Worm (Caenorhabditis elegans): Measurements from ENCODE around the gene fbxa-192.

ce11 chrV:17683290-17683689, 33.0 kb upstream of the fbxa-192 start:
- TF ChIP-seq nhr-25 (tag; optimal IDR thresholded peaks at IDR 0.05) (no peak), unc-62 (GFP tag; optimal IDR thresholded peaks at IDR 0.05) (no peak), elt-3 (tag; optimal IDR thresholded peaks at IDR 0.05) (no peak), fkh-10 (GFP tag; optimal IDR thresholded peaks at IDR 0.05) (no peak), ztf-11 (tag; optimal IDR thresholded peaks at IDR 0.05) (no peak), R02D3.7 (tag; optimal IDR thresholded peaks at IDR 0.05) (no peak), nhr-28 (tag; optimal IDR thresholded peaks at IDR 0.05) (no peak), jun-1 (tag; optimal IDR thresholded peaks at IDR 0.05) (no peak), snpc-4 (tag; optimal IDR thresholded peaks at IDR 0.05) (no peak)

All from whole organism, L3 larva.